Fruit fly (Drosophila melanogaster) whole organism, embryonic: ENCODE results near the gene nAChRalpha6.

Source experiments
- CG13775 ChIP-seq: fragments of 200-800 bp; sonication (Bioruptor generic); optimal IDR thresholded peaks from 3 replicates; lab custom pipeline; 2017; ENCODE audit warnings: missing biosample characterization, mild to moderate bottlenecking, missing genetic modification characterization
- CG13894 ChIP-seq: fragments of 200-800 bp; sonication (Bioruptor generic); optimal IDR thresholded peaks from 3 replicates; lab custom pipeline; 2018; ENCODE audit warnings: missing biosample characterization, mild to moderate bottlenecking, missing genetic modification characterization, moderate library complexity
- CG34224 ChIP-seq: fragments of 200-800 bp; sonication (Bioruptor generic); IDR thresholded peaks from 3 replicates; pipeline ENCODE4 v1.3.6; 2022; ENCODE audit warnings: missing biosample characterization, missing genetic modification characterization; ENCODE audit not compliant: partially characterized antibody
- Doc2 ChIP-seq: fragments of 200-800 bp; sonication (Bioruptor generic); IDR thresholded peaks from 2 replicates; pipeline ENCODE4 v1.3.6; 2022; ENCODE audit warnings: missing biosample characterization, missing genetic modification characterization
- Fer3 ChIP-seq: fragments of 200-800 bp; sonication (Bioruptor generic); optimal IDR thresholded peaks from 2 replicates; lab custom pipeline; 2018; ENCODE audit warnings: missing biosample characterization, mild to moderate bottlenecking, missing genetic modification characterization, moderate library complexity
- HLH4C ChIP-seq: fragments of 200-800 bp; sonication (Bioruptor generic); IDR thresholded peaks from 3 replicates; pipeline ENCODE4 v1.3.6; 2022; ENCODE audit warnings: missing biosample characterization, missing genetic modification characterization; ENCODE audit not compliant: partially characterized antibody
- Myb ChIP-seq: fragments of 200-800 bp; sonication (Bioruptor generic); optimal IDR thresholded peaks from 2 replicates; lab custom pipeline; 2016; ENCODE audit warnings: missing biosample characterization, missing genetic modification characterization
- ab ChIP-seq: fragments of 200-800 bp; sonication (Bioruptor generic); optimal IDR thresholded peaks from 2 replicates; lab custom pipeline; 2016; ENCODE audit warnings: missing biosample characterization, missing genetic modification characterization
- az2 ChIP-seq: fragments of 200-800 bp; sonication (Bioruptor generic); optimal IDR thresholded peaks from 3 replicates; lab custom pipeline; 2016; ENCODE audit warnings: missing biosample characterization, missing genetic modification characterization
- crp ChIP-seq, 2 experiments: fragments of 200-800 bp; sonication (Bioruptor generic); optimal IDR thresholded peaks; 2 replicates in 1 of 2; 3 replicates in 1 of 2; lab custom pipeline; 2017; ENCODE audit warnings: missing biosample characterization in 2 of 2, missing genetic modification characterization in 2 of 2, mild to moderate bottlenecking in 1 of 2, moderate library complexity in 1 of 2
- fd96Cb ChIP-seq: fragments of 200-800 bp; sonication (Bioruptor generic); optimal IDR thresholded peaks from 2 replicates; lab custom pipeline; 2018; ENCODE audit warnings: missing biosample characterization, mild to moderate bottlenecking, missing genetic modification characterization, moderate library complexity
- hb ChIP-seq: fragments of 200-800 bp; sonication (Bioruptor generic); IDR thresholded peaks from 3 replicates; pipeline ENCODE4 v1.3.6; 2022; ENCODE audit warnings: missing biosample characterization, missing genetic modification characterization; ENCODE audit not compliant: partially characterized antibody
- zfh2 ChIP-seq: fragments of 200-800 bp; sonication (Bioruptor generic); optimal IDR thresholded peaks from 2 replicates; lab custom pipeline; 2016; ENCODE audit warnings: missing biosample characterization, missing genetic modification characterization

- no peak for TF ChIP-seq ab (GFP tag; lab: Kevin White, UChicago)
- no peak for TF ChIP-seq CG34224 (GFP tag; lab: Robert Waterston, UW)
- TF ChIP-seq zfh2 (GFP tag; lab: Kevin White, UChicago), result no peak
- no peak for TF ChIP-seq Doc2 (GFP tag; lab: Robert Waterston, UW)
- no peak for TF ChIP-seq crp (GFP tag; optimal IDR thresholded peaks at IDR 0.05; lab: Kevin White, UChicago)
- TF ChIP-seq CG13775 (GFP tag; lab: Kevin White, UChicago), result no peak
- TF ChIP-seq fd96Cb (tag; lab: Kevin White, UChicago), result no peak
- TF ChIP-seq Myb (GFP tag; lab: Kevin White, UChicago), result no peak
- TF ChIP-seq az2 (GFP tag; lab: Kevin White, UChicago), result no peak
- no peak for TF ChIP-seq HLH4C (GFP tag; lab: Robert Waterston, UW)
- TF ChIP-seq Fer3, result no peak
- TF ChIP-seq hb (GFP tag; lab: Robert Waterston, UW), result no peak
- TF ChIP-seq CG13894 (tag; lab: Kevin White, UChicago), result no peak
Observed at dm6 chr2L:9919218-9919617, 33.2 kb upstream of the nAChRalpha6 start.
